Worm (Caenorhabditis elegans) whole organism, young adult: ENCODE data around the gene pho-14.

ENCODE experiments used
- B0336.3 ChIP-seq: fragments of 200-800 bp; sonication (Bioruptor generic); IDR thresholded peaks from 2 replicates; pipeline ENCODE4 v1.3.6; 2022; ENCODE audit warnings: missing genetic modification characterization, missing compliant biosample characterization
- F10E7.11 ChIP-seq: sonication (generic microtip); optimal IDR thresholded peaks from 2 replicates; lab custom pipeline; 2017; ENCODE audit warnings: mild to moderate bottlenecking, missing genetic modification characterization, moderate library complexity, missing compliant biosample characterization
- F49E8.2 ChIP-seq: sonication (generic microtip); optimal IDR thresholded peaks from 3 replicates; lab custom pipeline; 2017; ENCODE audit warnings: missing genetic modification characterization, mild to moderate bottlenecking, missing compliant biosample characterization, antibody characterized with exemption, moderate library complexity; ENCODE audit not compliant: insufficient read depth
- F57C9.4 ChIP-seq: sonication (generic microtip); optimal IDR thresholded peaks from 2 replicates; lab custom pipeline; 2017; ENCODE audit warnings: mild to moderate bottlenecking, missing genetic modification characterization, missing compliant biosample characterization
- T26A5.8 ChIP-seq: sonication (generic microtip); optimal IDR thresholded peaks from 2 replicates; lab custom pipeline; 2016; ENCODE audit warnings: missing genetic modification characterization, missing compliant biosample characterization
- Y53G8AR.9 ChIP-seq: fragments of 200-800 bp; sonication (Bioruptor generic); conservative IDR thresholded peaks from 2 replicates; pipeline ENCODE4 v1.3.6; 2022; ENCODE audit warnings: missing genetic modification reagents, missing genetic modification characterization, missing compliant biosample characterization
- Y56A3A.18 ChIP-seq: fragments of 200-800 bp; sonication (Bioruptor generic); IDR thresholded peaks from 2 replicates; pipeline ENCODE4 v1.3.6; 2022; ENCODE audit warnings: missing genetic modification reagents, missing genetic modification characterization, missing compliant biosample characterization
- ZK185.1 ChIP-seq: sonication (generic microtip); optimal IDR thresholded peaks from 2 replicates; lab custom pipeline; 2016; ENCODE audit warnings: mild to moderate bottlenecking, missing genetic modification characterization, missing compliant biosample characterization; ENCODE audit not compliant: poor library complexity, severe bottlenecking
- atf-7 ChIP-seq: sonication (generic microtip); optimal IDR thresholded peaks from 2 replicates; lab custom pipeline; 2017; ENCODE audit warnings: mild to moderate bottlenecking, missing genetic modification characterization, missing compliant biosample characterization
- athp-1 ChIP-seq: sonication (generic microtip); optimal IDR thresholded peaks from 2 replicates; lab custom pipeline; 2017; ENCODE audit warnings: mild to moderate bottlenecking, missing genetic modification characterization, missing compliant biosample characterization
- attf-5 ChIP-seq: fragments of 200-800 bp; sonication (Bioruptor generic); optimal IDR thresholded peaks from 2 replicates; lab custom pipeline; 2018; ENCODE audit warnings: mild to moderate bottlenecking, missing genetic modification characterization, missing compliant biosample characterization
- ccch-3 ChIP-seq: fragments of 200-800 bp; sonication (Bioruptor generic); optimal IDR thresholded peaks from 2 replicates; lab custom pipeline; 2018; ENCODE audit warnings: mild to moderate bottlenecking, missing genetic modification characterization, missing compliant biosample characterization
- cebp-1 ChIP-seq, 2 experiments: fragments of 200-800 bp in 1 of 2; sonication (Bioruptor generic) in 1 of 2; sonication (generic microtip) in 1 of 2; IDR thresholded peaks in 1 of 2; optimal IDR thresholded peaks in 1 of 2; 2 replicates each; pipeline versions ENCODE4 v1.3.6 to Lab custom; 2017 to 2022; ENCODE audit warnings: missing compliant biosample characterization in 2 of 2, missing genetic modification characterization in 2 of 2, mild to moderate bottlenecking in 1 of 2, missing genetic modification reagents in 1 of 2, moderate library complexity in 1 of 2
- ceh-27 ChIP-seq: fragments of 200-800 bp; sonication (Bioruptor generic); optimal IDR thresholded peaks from 2 replicates; lab custom pipeline; 2018; ENCODE audit warnings: mild to moderate bottlenecking, missing genetic modification characterization, moderate library complexity, missing compliant biosample characterization
- egrh-3 ChIP-seq: fragments of 200-800 bp; sonication (Bioruptor generic); IDR thresholded peaks from 2 replicates; pipeline ENCODE4 v1.3.6; 2022; ENCODE audit warnings: missing genetic modification reagents, missing genetic modification characterization, missing compliant biosample characterization
- ekl-4 ChIP-seq: fragments of 200-800 bp; sonication (Bioruptor generic); IDR thresholded peaks from 2 replicates; pipeline ENCODE4 v1.3.6; 2022; ENCODE audit warnings: missing genetic modification reagents, missing genetic modification characterization, missing compliant biosample characterization
- hmg-20 ChIP-seq: fragments of 200-800 bp; sonication (Bioruptor generic); IDR thresholded peaks from 2 replicates; pipeline ENCODE4 v1.3.6; 2022; ENCODE audit warnings: missing genetic modification reagents, missing genetic modification characterization, missing compliant biosample characterization
- lag-1 ChIP-seq: fragments of 200-800 bp; sonication (Bioruptor generic); IDR thresholded peaks from 2 replicates; pipeline ENCODE4 v1.3.6; 2022; ENCODE audit warnings: missing genetic modification reagents, missing genetic modification characterization, missing compliant biosample characterization
- lin-26 ChIP-seq: fragments of 200-800 bp; sonication (Bioruptor generic); IDR thresholded peaks from 2 replicates; pipeline ENCODE4 v1.3.6; 2022; ENCODE audit warnings: missing genetic modification reagents, missing genetic modification characterization, missing compliant biosample characterization
- madf-10 ChIP-seq: sonication (generic microtip); optimal IDR thresholded peaks from 2 replicates; lab custom pipeline; 2016; ENCODE audit warnings: mild to moderate bottlenecking, missing genetic modification characterization, missing compliant biosample characterization
- madf-8 ChIP-seq: fragments of 200-800 bp; sonication (Bioruptor generic); conservative IDR thresholded peaks from 2 replicates; pipeline ENCODE4 v1.3.6; 2022; ENCODE audit warnings: missing genetic modification reagents, missing genetic modification characterization, missing compliant biosample characterization
- mcd-1 ChIP-seq: fragments of 200-800 bp; sonication (Bioruptor generic); IDR thresholded peaks from 2 replicates; pipeline ENCODE4 v1.3.6; 2022; ENCODE audit warnings: missing genetic modification reagents, missing genetic modification characterization, missing compliant biosample characterization
- mel-28 ChIP-seq: sonication (generic microtip); optimal IDR thresholded peaks from 2 replicates; lab custom pipeline; 2016; ENCODE audit warnings: borderline replicate concordance, mild to moderate bottlenecking, missing genetic modification characterization, missing compliant biosample characterization
- mes-4 ChIP-seq: sonication (generic microtip); optimal IDR thresholded peaks from 2 replicates; lab custom pipeline; 2016; ENCODE audit warnings: missing genotype, missing genetic modification characterization, missing compliant biosample characterization
- mxl-1 ChIP-seq: sonication (generic microtip); optimal IDR thresholded peaks from 2 replicates; lab custom pipeline; 2016; ENCODE audit warnings: missing genetic modification characterization, missing compliant biosample characterization
- nhr-179 ChIP-seq: sonication (generic microtip); optimal IDR thresholded peaks from 2 replicates; lab custom pipeline; 2016; ENCODE audit warnings: mild to moderate bottlenecking, missing genetic modification characterization, missing compliant biosample characterization
- nhr-80 ChIP-seq: sonication (generic microtip); optimal IDR thresholded peaks from 2 replicates; lab custom pipeline; 2016; ENCODE audit warnings: missing genetic modification characterization, missing compliant biosample characterization
- pbrm-1 ChIP-seq: fragments of 200-800 bp; sonication (Bioruptor generic); IDR thresholded peaks from 2 replicates; pipeline ENCODE4 v1.3.6; 2022; ENCODE audit warnings: missing genetic modification reagents, missing genetic modification characterization, missing compliant biosample characterization
- rpc-1 ChIP-seq, 2 experiments: fragments of 150-350 bp in 1 of 2; sonication (generic microtip) in 1 of 2; optimal IDR thresholded peaks; 2 replicates each; lab custom pipeline; 2014 to 2018; ENCODE audit warnings: missing biosample characterization in 1 of 2, missing genetic modification characterization in 1 of 2, missing genetic modification reagents in 1 of 2, missing genotype in 1 of 2
- sdz-38 ChIP-seq: sonication (generic microtip); optimal IDR thresholded peaks from 2 replicates; lab custom pipeline; 2016; ENCODE audit warnings: missing genotype, missing genetic modification characterization, missing compliant biosample characterization
- snpc-4 ChIP-seq, 5 experiments: fragments of 150-350 bp in 1 of 5; sonication (generic microtip) in 4 of 5; optimal IDR thresholded peaks; 2 replicates each; lab custom pipeline; 2014 to 2018; ENCODE audit warnings: missing genetic modification characterization in 5 of 5, missing biosample characterization in 3 of 5, antibody characterized with exemption in 2 of 5, mild to moderate bottlenecking in 2 of 5, missing compliant biosample characterization in 2 of 5, missing genotype in 2 of 5, moderate library complexity in 2 of 5, missing genetic modification reagents in 1 of 5
- tbx-9 ChIP-seq: sonication (generic microtip); optimal IDR thresholded peaks from 2 replicates; lab custom pipeline; 2016; ENCODE audit warnings: borderline replicate concordance, missing genetic modification characterization, inconsistent platforms, missing compliant biosample characterization
- tlf-1 ChIP-seq: fragments of 200-800 bp; sonication (Bioruptor generic); optimal IDR thresholded peaks from 2 replicates; lab custom pipeline; 2018; ENCODE audit warnings: mild to moderate bottlenecking, missing genetic modification characterization, missing compliant biosample characterization
- unc-130 ChIP-seq: sonication (generic microtip); optimal IDR thresholded peaks from 2 replicates; lab custom pipeline; 2016; ENCODE audit warnings: missing genetic modification reagents, missing genetic modification characterization, missing compliant biosample characterization
- unc-62 ChIP-seq: fragments of 150-350 bp; optimal IDR thresholded peaks from 2 replicates; lab custom pipeline; 2014; ENCODE audit warnings: missing biosample characterization, missing genetic modification reagents, missing genetic modification characterization
- zfh-2 ChIP-seq: fragments of 200-800 bp; sonication (Bioruptor generic); conservative IDR thresholded peaks from 2 replicates; pipeline ENCODE4 v1.3.6; 2022; ENCODE audit warnings: missing genetic modification reagents, missing genetic modification characterization, missing compliant biosample characterization
- ztf-26 ChIP-seq: sonication (generic microtip); optimal IDR thresholded peaks from 2 replicates; lab custom pipeline; 2017; ENCODE audit warnings: missing genetic modification characterization, missing compliant biosample characterization
- ztf-28 ChIP-seq: fragments of 200-800 bp; sonication (Bioruptor generic); IDR thresholded peaks from 2 replicates; pipeline ENCODE4 v1.3.6; 2022; ENCODE audit warnings: missing genetic modification reagents, missing genetic modification characterization, missing compliant biosample characterization

The pho-14 gene

ce11 chrII:1100719-1101118 lies at the start of gene pho-14:
Gene pho-14, minus strand, starts transcription at chrII:1100819.
- no peak for TF ChIP-seq ceh-27
- TF ChIP-seq nhr-179 (tag; lab: Kevin White, UChicago), result no peak
- TF ChIP-seq pbrm-1 (GFP tag; lab: Robert Waterston, UW), result no peak
- TF ChIP-seq ztf-28 (GFP tag; lab: Robert Waterston, UW), result no peak
- TF ChIP-seq lag-1 (GFP tag; lab: Robert Waterston, UW), result no peak
- no peak for TF ChIP-seq B0336.3 (GFP tag; lab: Robert Waterston, UW)
- TF ChIP-seq F10E7.11 (tag; lab: Kevin White, UChicago), result no peak
- no peak for TF ChIP-seq Y56A3A.18
- no peak for TF ChIP-seq attf-5
- no peak for TF ChIP-seq tlf-1 (GFP tag; lab: Kevin White, UChicago)
- no peak for TF ChIP-seq ccch-3
- no peak for TF ChIP-seq hmg-20 (GFP tag; lab: Robert Waterston, UW)
- no peak for TF ChIP-seq T26A5.8 (tag; lab: Kevin White, UChicago)
- no peak for TF ChIP-seq mes-4
- TF ChIP-seq atf-7 (tag; lab: Kevin White, UChicago), result no peak
- TF ChIP-seq sdz-38 (tag; lab: Kevin White, UChicago), result no peak
- no peak for TF ChIP-seq unc-62
- TF ChIP-seq unc-130 (GFP tag; lab: Kevin White, UChicago), result no peak
- TF ChIP-seq F57C9.4 (tag; lab: Kevin White, UChicago), result no peak

- TF ChIP-seq madf-10 (tag; lab: Kevin White, UChicago) (no peak), lag-1 (GFP tag; lab: Robert Waterston, UW) (no peak), nhr-179 (tag; lab: Kevin White, UChicago) (peak; percentile 37), ekl-4 (no peak), mel-28 (tag; lab: Kevin White, UChicago) (no peak), egrh-3 (0 out of 2 replicates have a peak, but pooled peaks have one; percentile 6), zfh-2 (GFP tag; lab: Robert Waterston, UW) (0 out of 2 replicates have a peak, but pooled peaks have one; percentile 56)
These were observed 48.8 kb upstream of the pho-14 start for ce11 chrII:1149390-1149789.

DNA sequence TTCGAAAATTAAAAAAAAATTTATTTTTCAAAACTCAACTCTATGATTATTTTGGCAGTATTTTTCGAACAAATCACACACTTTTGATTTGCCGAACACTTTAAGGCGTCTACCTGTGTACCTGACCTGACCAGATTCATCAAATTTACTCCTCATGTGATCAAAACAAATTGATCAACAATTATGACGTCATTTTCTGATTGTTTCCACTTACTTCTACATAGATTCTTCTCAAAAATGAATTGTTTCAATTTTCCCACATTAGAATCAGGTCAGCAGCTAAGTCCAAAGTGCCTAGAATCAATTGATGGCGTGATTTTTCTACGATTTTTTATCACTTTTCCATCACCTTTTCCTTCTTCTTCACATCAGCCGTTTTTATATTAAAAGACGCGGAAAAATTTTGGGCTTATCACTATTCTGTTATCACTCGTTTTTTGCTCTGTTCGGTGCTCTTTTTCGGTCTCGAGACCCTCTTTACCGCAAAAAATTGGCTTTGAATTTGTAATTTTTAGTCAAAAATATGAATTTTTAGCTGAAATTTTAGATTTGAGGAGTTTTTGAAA lies 42.6 kb upstream of the pho-14 start:
- TF ChIP-seq lin-26 (GFP tag; lab: Robert Waterston, UW) (no peak; the same call in 1 of the 2 replicates), nhr-80 (tag; lab: Kevin White, UChicago) (peak; percentile 43), Y53G8AR.9 (GFP tag; lab: Robert Waterston, UW) (0 out of 2 replicates have a peak, but pooled peaks have one; percentile 53), atf-7 (tag; lab: Kevin White, UChicago) (peak; percentile 88), cebp-1 (GFP tag; IDR thresholded peaks at IDR 0.05; lab: Robert Waterston, UW) (no peak), cebp-1 (tag; optimal IDR thresholded peaks at IDR 0.05; lab: Kevin White, UChicago) (peak; percentile 7)

ce11 chrII:1141720-1142574 lies 41.3 kb upstream of the pho-14 start:
- TF ChIP-seq B0336.3 (GFP tag; lab: Robert Waterston, UW) (peak; percentile 32; the same call in 1 of the 2 replicates), rpc-1 (optimal IDR thresholded peaks at IDR 0.05; lab: Kevin White, UChicago) (no peak), rpc-1 (tag; optimal IDR thresholded peaks at IDR 0.05; lab: Kevin White, UChicago) (no peak), ztf-26 (tag; lab: Kevin White, UChicago) (peak; percentile 20), snpc-4 (GFP tag; optimal IDR thresholded peaks at IDR 0.05; lab: Kevin White, UChicago) (no peak), snpc-4 (tag; optimal IDR thresholded peaks at IDR 0.05; lab: Kevin White, UChicago) (no peak), Y53G8AR.9 (GFP tag; lab: Robert Waterston, UW) (0 out of 2 replicates have a peak, but pooled peaks have one; percentile 37), ZK185.1 (tag; lab: Kevin White, UChicago) (no peak), athp-1 (tag; lab: Kevin White, UChicago) (no peak), zfh-2 (GFP tag; lab: Robert Waterston, UW) (peak; percentile 85), mxl-1 (tag; lab: Kevin White, UChicago) (no peak), mcd-1 (GFP tag; lab: Robert Waterston, UW) (0 out of 2 replicates have a peak, but pooled peaks have one; percentile 5), tbx-9 (tag; lab: Kevin White, UChicago) (no peak), F49E8.2 (no peak), nhr-179 (tag; lab: Kevin White, UChicago) (no peak), madf-8 (GFP tag; lab: Robert Waterston, UW) (no peak)
